Fruit fly (Drosophila melanogaster): ENCODE data around the gene Lsd-2.

The Lsd-2 gene

DNA sequence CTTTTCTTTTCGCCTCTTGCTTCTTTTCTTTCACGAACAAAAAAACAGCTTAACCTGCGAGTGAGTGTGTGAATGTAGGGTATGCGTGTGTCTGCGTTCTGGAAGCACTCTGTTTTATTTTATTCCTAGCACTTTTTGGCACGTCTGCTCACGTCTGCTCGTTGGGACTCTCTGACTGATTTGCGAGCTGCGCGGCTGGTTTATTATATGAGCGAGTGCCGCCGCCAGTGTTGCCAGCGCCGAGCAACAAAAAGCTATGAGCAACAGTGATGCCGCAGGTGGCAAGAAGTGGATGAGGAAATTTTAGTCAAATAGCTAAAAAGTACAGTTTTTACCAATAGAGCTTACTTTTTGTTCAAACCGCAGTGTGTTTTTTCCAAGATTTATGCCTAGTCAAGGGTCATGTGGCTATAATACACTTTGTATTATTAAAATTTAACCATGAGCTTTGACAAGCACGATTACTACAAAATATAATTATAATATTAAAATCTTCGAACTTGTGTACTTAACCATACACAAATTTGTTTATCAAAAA is at the start of gene Lsd-2 (continued):
- TF ChIP-seq row (GFP tag; IDR thresholded peaks at IDR 0.05) (peak; percentile 88), CG8359 (GFP tag; optimal IDR thresholded peaks at IDR 0.05; ENCODE audit: borderline replicate concordance) (no peak), CG11560 (tag; IDR thresholded peaks at IDR 0.05) (no peak), ap (GFP tag; IDR thresholded peaks at IDR 0.05) (no peak), CG10979 (tag; optimal IDR thresholded peaks at IDR 0.05) (no peak), Nf-YB (GFP tag; optimal IDR thresholded peaks at IDR 0.05) (no peak), GATAe (GFP tag; conservative IDR thresholded peaks at IDR 0.05) (no peak), CG12769 (tag; optimal IDR thresholded peaks at IDR 0.05) (peak; percentile 74), CG10147 (GFP tag; optimal IDR thresholded peaks at IDR 0.05) (no peak), nerfin-1 (tag; optimal IDR thresholded peaks at IDR 0.05) (no peak), zen (tag; optimal IDR thresholded peaks at IDR 0.05) (no peak), Blimp-1 (GFP tag; optimal IDR thresholded peaks at IDR 0.05) (peak; percentile 76), HLH3B (GFP tag; IDR thresholded peaks at IDR 0.05) (no peak), CG18262 (tag; optimal IDR thresholded peaks at IDR 0.05) (no peak), zfh2 (GFP tag; optimal IDR thresholded peaks at IDR 0.05) (no peak), HLH54F (GFP tag; optimal IDR thresholded peaks at IDR 0.05) (peak; percentile 23), NC2β (GFP tag; optimal IDR thresholded peaks at IDR 0.05) (peak; percentile 26), vvl (GFP tag; IDR thresholded peaks at IDR 0.05) (peak; percentile 47; the same call in 1 of the 2 replicates), Sry-β (GFP tag; optimal IDR thresholded peaks at IDR 0.05) (peak; percentile 96), nom (GFP tag; optimal IDR thresholded peaks at IDR 0.05) (peak; percentile 75), tna (GFP tag; IDR thresholded peaks at IDR 0.05; ENCODE audit: partially characterized antibody) (no peak), CG8944 (GFP tag; optimal IDR thresholded peaks at IDR 0.05) (no peak), CG6813 (GFP tag; optimal IDR thresholded peaks at IDR 0.05) (peak; percentile 24), Side (GFP tag; optimal IDR thresholded peaks at IDR 0.05) (no peak), MTF-1 (GFP tag; optimal IDR thresholded peaks at IDR 0.05; ENCODE audit: borderline replicate concordance) (peak; percentile 41), tll (GFP tag; optimal IDR thresholded peaks at IDR 0.05) (no peak), CG4820 (GFP tag; optimal IDR thresholded peaks at IDR 0.05) (no peak), B-H2 (GFP tag; optimal IDR thresholded peaks at IDR 0.05) (peak; percentile 56), CG34422 (GFP tag; IDR thresholded peaks at IDR 0.05) (0 out of 3 replicates have a peak, but pooled peaks have one; percentile 47), Doc2 (GFP tag; IDR thresholded peaks at IDR 0.05) (no peak), odd (GFP tag; optimal IDR thresholded peaks at IDR 0.05) (no peak), seq (GFP tag; IDR thresholded peaks at IDR 0.05) (no peak), abd-A (tag; optimal IDR thresholded peaks at IDR 0.05) (peak; percentile 23), CG12744 (GFP tag; optimal IDR thresholded peaks at IDR 0.05) (no peak), CG30431 (GFP tag; optimal IDR thresholded peaks at IDR 0.05) (no peak), grn (GFP tag; optimal IDR thresholded peaks at IDR 0.05) (no peak), Mad (GFP tag; optimal IDR thresholded peaks at IDR 0.05) (no peak), CG1529 (GFP tag; optimal IDR thresholded peaks at IDR 0.05) (no peak), CG8089 (GFP tag; optimal IDR thresholded peaks at IDR 0.05) (peak; percentile 29), CG10431 (GFP tag; optimal IDR thresholded peaks at IDR 0.05) (no peak), CG33213 (GFP tag; optimal IDR thresholded peaks at IDR 0.05) (peak; percentile 14), D19A (tag; optimal IDR thresholded peaks at IDR 0.05) (peak; percentile 97), Hand (GFP tag; optimal IDR thresholded peaks at IDR 0.05) (no peak), Hr51 (GFP tag; optimal IDR thresholded peaks at IDR 0.05) (no peak), CG12391 (tag; optimal IDR thresholded peaks at IDR 0.05) (peak; percentile 16), Deaf1 (tag; optimal IDR thresholded peaks at IDR 0.05) (no peak), cad (GFP tag; optimal IDR thresholded peaks at IDR 0.05) (no peak), Hr39 (optimal IDR thresholded peaks at IDR 0.05) (no peak), CG12071 (GFP tag; optimal IDR thresholded peaks at IDR 0.05) (peak; percentile 45), PHDP (tag; optimal IDR thresholded peaks at IDR 0.05) (no peak)
